Worm (Caenorhabditis elegans): ENCODE data around the gene pph-5.

DNA sequence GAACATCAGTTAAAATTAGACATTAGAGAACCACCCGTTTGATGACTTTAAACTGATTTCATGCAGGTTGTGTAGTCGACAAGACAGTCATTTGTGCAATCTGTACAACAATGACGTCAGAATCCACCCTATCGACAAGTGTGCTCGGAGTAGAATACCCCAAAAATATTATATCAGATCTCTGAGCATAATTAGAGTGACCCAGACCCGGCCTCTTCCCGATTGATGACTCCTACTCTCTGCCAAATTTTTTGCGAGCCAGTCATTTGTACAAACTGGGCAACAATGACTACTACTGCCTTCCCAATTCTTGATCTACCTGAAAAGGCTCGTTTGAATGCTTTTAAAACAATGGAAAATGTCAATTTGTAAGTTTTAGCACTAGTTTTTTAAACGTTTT is 49.8 kb downstream of the pph-5 start, which contains the start of the genes fbxb-115 and fbxb-1:
- no peak for TF ChIP-seq F26F4.8 (GFP tag; conservative IDR thresholded peaks at IDR 0.05)
- no peak for TF ChIP-seq ceh-44 (GFP tag; IDR thresholded peaks at IDR 0.05)
- TF ChIP-seq nhr-237 (tag; optimal IDR thresholded peaks at IDR 0.05), result no peak
- no peak for TF ChIP-seq nhr-76 (tag; optimal IDR thresholded peaks at IDR 0.05)
- TF ChIP-seq madf-5 (GFP tag; IDR thresholded peaks at IDR 0.05), result no peak
- TF ChIP-seq lin-13 (GFP tag; optimal IDR thresholded peaks at IDR 0.05), result no peak
- no peak for TF ChIP-seq R02D3.7 (tag; optimal IDR thresholded peaks at IDR 0.05)
- TF ChIP-seq mdl-1 (tag; optimal IDR thresholded peaks at IDR 0.05), result no peak
- TF ChIP-seq ztf-11 (tag; optimal IDR thresholded peaks at IDR 0.05), result no peak
- no peak for TF ChIP-seq sdz-12 (GFP tag; optimal IDR thresholded peaks at IDR 0.05)
- no peak for TF ChIP-seq nhr-10 (tag; optimal IDR thresholded peaks at IDR 0.05)
- no peak for TF ChIP-seq T26A8.4 (GFP tag; IDR thresholded peaks at IDR 0.05)
